Worm (Caenorhabditis elegans): Measurements from ENCODE around the gene F14H12.7.
"Not testable (repeated sequence)": the region's sequence is repeated elsewhere in the genome, so short reads cannot be mapped to it uniquely, and the experiment has no call there.

The F14H12.7 gene

ce11 chrX:4332305-4332704 lies 30.1 kb downstream of the F14H12.7 start, which contains the start of gene C24A8.6:
Gene C24A8.6 (minus strand): TSS chrX:4332405.
- not testable (repeated sequence) for TF ChIP-seq snpc-4 (tag; optimal IDR thresholded peaks at IDR 0.05); Y55F3AM.14 (GFP tag; optimal IDR thresholded peaks at IDR 0.05); peb-1 (tag; optimal IDR thresholded peaks at IDR 0.05)

ce11 chrX:4328816-4329215 lies 33.6 kb downstream of the F14H12.7 start, which contains the start of gene C24A8.5:
Gene C24A8.5 (minus strand): TSS chrX:4328916.
- no peak for TF ChIP-seq nhr-77 (tag; optimal IDR thresholded peaks at IDR 0.05)
- TF ChIP-seq nhr-129 (tag; optimal IDR thresholded peaks at IDR 0.05) = no peak
- TF ChIP-seq lin-13 (GFP tag; optimal IDR thresholded peaks at IDR 0.05) = no peak

DNA sequence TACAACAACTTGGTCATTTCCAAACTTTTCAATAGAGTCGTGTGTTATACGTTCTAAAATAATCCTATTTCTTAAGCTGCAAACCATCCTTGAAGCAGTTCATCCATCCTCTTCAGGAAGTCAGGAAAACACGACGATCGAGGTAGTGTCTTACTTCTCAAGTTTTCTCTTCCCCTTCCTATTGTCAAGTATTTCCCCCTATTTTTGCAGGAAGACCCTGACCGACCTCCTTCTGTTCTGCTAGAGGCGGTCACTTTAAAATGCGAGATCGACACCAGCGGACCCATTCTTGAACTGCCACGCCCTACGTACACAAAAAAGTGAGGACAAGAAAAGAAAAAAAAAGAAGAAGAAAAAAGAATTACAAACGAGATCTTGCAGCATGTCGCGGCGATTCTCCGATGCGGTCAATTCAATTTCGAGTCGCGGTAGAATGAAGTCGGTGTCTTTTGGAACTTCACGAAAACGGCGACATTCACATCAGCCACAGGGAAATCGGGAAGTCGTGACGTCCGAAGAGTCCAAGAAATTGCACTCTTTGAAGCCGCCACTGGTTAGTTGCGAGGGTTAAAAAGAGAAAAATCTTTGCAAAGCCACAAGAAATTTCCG lies 39.5 kb downstream of the F14H12.7 start:
- TF ChIP-seq peb-1 (tag; optimal IDR thresholded peaks at IDR 0.05) = no peak
- no peak for TF ChIP-seq nhr-77 (tag; optimal IDR thresholded peaks at IDR 0.05)
- no peak for TF ChIP-seq ama-1 (optimal IDR thresholded peaks at IDR 0.05)
- no peak for TF ChIP-seq F13H6.1 (tag; optimal IDR thresholded peaks at IDR 0.05)
- no peak for TF ChIP-seq ceh-82 (tag; optimal IDR thresholded peaks at IDR 0.05)
- no peak for TF ChIP-seq nhr-10 (tag; optimal IDR thresholded peaks at IDR 0.05)
- TF ChIP-seq dmd-4 (tag; optimal IDR thresholded peaks at IDR 0.05) = no peak
- TF ChIP-seq ZK546.5 (tag; optimal IDR thresholded peaks at IDR 0.05) = no peak
- TF ChIP-seq lsy-2 (tag; optimal IDR thresholded peaks at IDR 0.05) = no peak
- no peak for TF ChIP-seq fos-1 (tag; optimal IDR thresholded peaks at IDR 0.05)
- TF ChIP-seq unc-62 (GFP tag; optimal IDR thresholded peaks at IDR 0.05) = no peak
- no peak for TF ChIP-seq sma-3 (GFP tag; optimal IDR thresholded peaks at IDR 0.05)

DNA sequence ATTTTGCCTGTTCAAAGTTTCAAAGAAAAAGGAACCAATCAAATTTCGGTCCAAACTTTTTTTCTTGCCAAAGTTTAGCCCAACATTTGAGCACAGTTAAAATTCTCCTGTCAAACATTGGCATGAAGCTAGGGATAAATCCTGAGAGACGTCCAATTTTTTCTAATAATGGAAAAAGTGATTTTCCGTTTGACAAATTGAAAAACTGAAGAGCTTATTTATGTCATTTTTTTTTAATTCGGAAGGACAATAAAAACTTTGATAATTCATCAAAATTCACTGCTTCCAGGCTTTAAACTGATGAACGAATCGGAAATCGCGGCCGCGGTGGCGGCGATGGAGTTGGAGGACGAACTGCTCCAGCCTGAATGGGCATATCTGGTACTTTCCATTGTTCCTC lies 41.9 kb downstream of the F14H12.7 start, which contains the start of gene dop-6:
TSS of gene dop-6 (plus strand) at position 301 of the 400 bp plus-strand sequence.
- TF ChIP-seq ceh-82 (tag; optimal IDR thresholded peaks at IDR 0.05) (no peak), aly-2 (tag; optimal IDR thresholded peaks at IDR 0.05) (no peak), ztf-1 (GFP tag; conservative IDR thresholded peaks at IDR 0.05) (no peak), gmeb-1 (tag; optimal IDR thresholded peaks at IDR 0.05) (no peak), sma-3 (GFP tag; optimal IDR thresholded peaks at IDR 0.05) (no peak), crh-2 (tag; optimal IDR thresholded peaks at IDR 0.05) (no peak), F13H6.1 (tag; optimal IDR thresholded peaks at IDR 0.05) (no peak), nhr-25 (tag; optimal IDR thresholded peaks at IDR 0.05) (no peak), unc-62 (GFP tag; optimal IDR thresholded peaks at IDR 0.05) (no peak), sem-4 (tag; optimal IDR thresholded peaks at IDR 0.05) (no peak), mbf-1 (tag; optimal IDR thresholded peaks at IDR 0.05) (no peak), nhr-77 (tag; optimal IDR thresholded peaks at IDR 0.05) (no peak), elt-1 (tag; optimal IDR thresholded peaks at IDR 0.05) (no peak)

- TF ChIP-seq sma-9 (GFP tag; optimal IDR thresholded peaks at IDR 0.05) (peak; percentile 20), sma-9 (tag; optimal IDR thresholded peaks at IDR 0.05) (no peak), sem-4 (tag; optimal IDR thresholded peaks at IDR 0.05) (no peak)
Observed at ce11 chrX:4317095-4317494, 45.3 kb downstream of the F14H12.7 start.

ce11 chrX:4314939-4315338 lies 47.5 kb downstream of the F14H12.7 start:
- TF ChIP-seq mdl-1 (tag; optimal IDR thresholded peaks at IDR 0.05) = no peak
- peak; percentile 5 for TF ChIP-seq sem-4 (tag; optimal IDR thresholded peaks at IDR 0.05)

Measured in whole organism, L2 larva.